Worm (Caenorhabditis elegans): ENCODE results near the gene nhr-264.

- TF ChIP-seq snpc-4 (tag; optimal IDR thresholded peaks at IDR 0.05) (no peak), nhr-28 (tag; optimal IDR thresholded peaks at IDR 0.05) (no peak)
These were observed 32.9 kb downstream of the nhr-264 start for ce11 chrIV:9260826-9261225.

Data from whole organism, mixed stage, embryonic.